Worm (Caenorhabditis elegans) whole organism, L2 larva: ENCODE results near the gene F58B4.3.
A peak's percentile ranks its signal among the peaks of the same experiment; 100 is the strongest.

Experiments used
- C34F6.9 ChIP-seq: fragments of 150-350 bp; optimal IDR thresholded peaks from 2 replicates; lab custom pipeline; 2014; ENCODE audit warnings: missing biosample characterization, missing genetic modification characterization
- F13H6.1 ChIP-seq: sonication (generic microtip); optimal IDR thresholded peaks from 2 replicates; lab custom pipeline; 2016; ENCODE audit warnings: missing genetic modification characterization, missing compliant biosample characterization
- R02D3.7 ChIP-seq: fragments of 150-350 bp; optimal IDR thresholded peaks from 2 replicates; lab custom pipeline; 2014; ENCODE audit warnings: missing biosample characterization, missing genetic modification characterization
- ZK546.5 ChIP-seq: sonication (generic microtip); optimal IDR thresholded peaks from 2 replicates; lab custom pipeline; 2017; ENCODE audit warnings: missing biosample characterization, missing genetic modification characterization
- ama-1 ChIP-seq: fragments of 150-350 bp; optimal IDR thresholded peaks from 2 replicates; lab custom pipeline; 2018; ENCODE audit warnings: inconsistent platforms
- blmp-1 ChIP-seq: sonication (generic microtip); optimal IDR thresholded peaks from 2 replicates; lab custom pipeline; 2017; ENCODE audit warnings: missing genetic modification characterization, mild to moderate bottlenecking, missing compliant biosample characterization, antibody characterized with exemption, moderate library complexity; ENCODE audit not compliant: insufficient read depth
- ceh-82 ChIP-seq: fragments of 150-350 bp; optimal IDR thresholded peaks from 2 replicates; lab custom pipeline; 2014; ENCODE audit warnings: missing biosample characterization, missing genetic modification characterization
- crh-2 ChIP-seq: sonication (generic microtip); optimal IDR thresholded peaks from 2 replicates; lab custom pipeline; 2017; ENCODE audit warnings: missing biosample characterization, missing genetic modification characterization
- dmd-4 ChIP-seq: sonication (generic microtip); optimal IDR thresholded peaks from 2 replicates; lab custom pipeline; 2017; ENCODE audit warnings: missing biosample characterization, missing genetic modification characterization
- egl-27 ChIP-seq: sonication (generic microtip); optimal IDR thresholded peaks from 3 replicates; lab custom pipeline; 2017; ENCODE audit warnings: missing biosample characterization, missing genetic modification reagents, missing genetic modification characterization
- elt-1 ChIP-seq: fragments of 150-350 bp; optimal IDR thresholded peaks from 2 replicates; lab custom pipeline; 2014; ENCODE audit warnings: missing biosample characterization, missing genetic modification characterization
- elt-3 ChIP-seq: sonication (generic microtip); optimal IDR thresholded peaks from 2 replicates; lab custom pipeline; 2017; ENCODE audit warnings: missing biosample characterization, missing genetic modification characterization
- fos-1 ChIP-seq: fragments of 150-350 bp; optimal IDR thresholded peaks from 2 replicates; lab custom pipeline; 2014; ENCODE audit warnings: missing biosample characterization, missing genetic modification characterization
- gmeb-1 ChIP-seq: fragments of 150-350 bp; optimal IDR thresholded peaks from 2 replicates; lab custom pipeline; 2014; ENCODE audit warnings: missing biosample characterization, missing genetic modification characterization
- lin-11 ChIP-seq: fragments of 150-350 bp; sonication (generic microtip); optimal IDR thresholded peaks from 2 replicates; lab custom pipeline; 2014; ENCODE audit warnings: missing biosample characterization, missing genetic modification characterization, inconsistent platforms, mixed read lengths
- lin-13 ChIP-seq: fragments of 150-350 bp; optimal IDR thresholded peaks from 2 replicates; lab custom pipeline; 2014; ENCODE audit warnings: missing biosample characterization, missing genetic modification reagents, missing genetic modification characterization
- lsy-2 ChIP-seq, 2 experiments: fragments of 150-350 bp in 1 of 2; sonication (generic microtip) in 1 of 2; optimal IDR thresholded peaks; 2 replicates each; lab custom pipeline; 2014 to 2017; ENCODE audit warnings: missing biosample characterization in 2 of 2, missing genetic modification characterization in 2 of 2
- mab-5 ChIP-seq: fragments of 150-350 bp; optimal IDR thresholded peaks from 2 replicates; lab custom pipeline; 2014; ENCODE audit warnings: missing biosample characterization, missing genetic modification characterization
- nhr-10 ChIP-seq: sonication (generic microtip); optimal IDR thresholded peaks from 2 replicates; lab custom pipeline; 2017; ENCODE audit warnings: missing biosample characterization, missing genetic modification characterization
- nhr-11 ChIP-seq: fragments of 150-350 bp; optimal IDR thresholded peaks from 2 replicates; lab custom pipeline; 2014; ENCODE audit warnings: missing biosample characterization, missing genetic modification characterization
- nhr-129 ChIP-seq: fragments of 150-350 bp; optimal IDR thresholded peaks from 2 replicates; lab custom pipeline; 2014; ENCODE audit warnings: missing biosample characterization, missing genetic modification characterization
- nhr-21 ChIP-seq: fragments of 150-350 bp; optimal IDR thresholded peaks from 2 replicates; lab custom pipeline; 2014; ENCODE audit warnings: missing biosample characterization, missing genetic modification characterization
- nhr-237 ChIP-seq: fragments of 150-350 bp; optimal IDR thresholded peaks from 2 replicates; lab custom pipeline; 2014; ENCODE audit warnings: missing biosample characterization, missing genetic modification characterization
- nhr-25 ChIP-seq: fragments of 150-350 bp; sonication (generic microtip); optimal IDR thresholded peaks from 3 replicates; lab custom pipeline; 2014; ENCODE audit warnings: missing biosample characterization, missing genetic modification characterization
- nhr-6 ChIP-seq: fragments of 150-350 bp; optimal IDR thresholded peaks from 2 replicates; lab custom pipeline; 2014; ENCODE audit warnings: missing biosample characterization, missing genetic modification characterization
- nhr-77 ChIP-seq: fragments of 150-350 bp; optimal IDR thresholded peaks from 2 replicates; lab custom pipeline; 2014; ENCODE audit warnings: missing biosample characterization, missing genetic modification characterization
- sem-4 ChIP-seq: fragments of 150-350 bp; optimal IDR thresholded peaks from 2 replicates; lab custom pipeline; 2014; ENCODE audit warnings: missing biosample characterization, missing genetic modification reagents, missing genetic modification characterization
- skn-1 ChIP-seq: sonication (generic microtip); optimal IDR thresholded peaks from 2 replicates; lab custom pipeline; 2017; ENCODE audit warnings: missing biosample characterization, missing genetic modification characterization
- sma-3 ChIP-seq: sonication (generic microtip); optimal IDR thresholded peaks from 2 replicates; lab custom pipeline; 2016; ENCODE audit warnings: missing genetic modification reagents, missing genetic modification characterization, missing compliant biosample characterization
- sma-9 ChIP-seq, 2 experiments: fragments of 150-350 bp in 1 of 2; sonication (generic microtip) in 1 of 2; optimal IDR thresholded peaks; 2 replicates each; lab custom pipeline; 2014 to 2016; ENCODE audit warnings: missing genetic modification characterization in 2 of 2, mild to moderate bottlenecking in 1 of 2, missing biosample characterization in 1 of 2, missing compliant biosample characterization in 1 of 2, missing genetic modification reagents in 1 of 2, moderate library complexity in 1 of 2
- snpc-4 ChIP-seq: fragments of 150-350 bp; optimal IDR thresholded peaks from 2 replicates; lab custom pipeline; 2014; ENCODE audit warnings: missing biosample characterization, missing genetic modification characterization
- unc-39 ChIP-seq: fragments of 150-350 bp; optimal IDR thresholded peaks from 2 replicates; lab custom pipeline; 2014; ENCODE audit warnings: missing biosample characterization, missing genetic modification characterization
- unc-55 ChIP-seq: fragments of 150-350 bp; sonication (generic microtip); optimal IDR thresholded peaks from 3 replicates; lab custom pipeline; 2014; ENCODE audit warnings: missing biosample characterization, missing genetic modification reagents, missing genetic modification characterization
- unc-62 ChIP-seq: fragments of 150-350 bp; optimal IDR thresholded peaks from 2 replicates; lab custom pipeline; 2014; ENCODE audit warnings: missing biosample characterization, missing genetic modification reagents, missing genetic modification characterization
- zag-1 ChIP-seq: fragments of 150-350 bp; optimal IDR thresholded peaks from 2 replicates; lab custom pipeline; 2014; ENCODE audit warnings: missing biosample characterization, missing genetic modification characterization
- ztf-1 ChIP-seq: fragments of 200-800 bp; sonication (Bioruptor generic); conservative IDR thresholded peaks from 2 replicates; pipeline ENCODE4 v1.3.6; 2022; ENCODE audit warnings: missing genetic modification characterization, missing compliant biosample characterization
- ztf-11 ChIP-seq: sonication (generic microtip); optimal IDR thresholded peaks from 2 replicates; lab custom pipeline; 2017; ENCODE audit warnings: missing biosample characterization, missing genetic modification characterization
- ztf-4 ChIP-seq: fragments of 150-350 bp; optimal IDR thresholded peaks from 2 replicates; lab custom pipeline; 2014; ENCODE audit warnings: missing biosample characterization, missing genetic modification characterization

Gene F58B4.3

DNA sequence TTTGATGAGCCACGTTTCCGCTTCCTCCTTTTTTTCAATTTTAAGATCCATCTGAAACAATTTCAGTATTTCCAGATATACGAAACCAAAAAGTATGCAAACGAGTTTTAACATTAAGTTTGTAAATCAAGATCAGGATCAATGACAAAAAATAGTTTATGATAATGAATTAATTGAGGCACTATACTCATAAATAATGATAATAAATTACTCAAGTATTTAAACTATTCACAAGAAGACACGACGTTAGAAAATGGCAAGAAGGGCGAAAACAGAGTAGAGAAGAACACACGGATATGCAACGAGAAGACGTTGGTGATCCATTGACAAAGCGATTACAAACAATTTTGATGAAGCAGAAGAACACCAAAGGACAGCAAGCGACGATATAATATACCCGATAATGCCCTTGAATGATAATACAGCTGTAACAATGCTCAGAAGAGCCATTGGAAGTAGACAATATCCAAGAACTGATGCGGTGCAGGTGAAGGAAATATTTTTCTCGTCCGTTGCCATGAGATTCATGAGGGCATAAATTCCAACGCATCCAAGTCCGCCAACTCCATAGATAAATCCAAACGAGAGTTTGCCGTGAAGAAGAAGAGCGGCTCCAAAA lies 36.0 kb upstream of the F58B4.3 start, which contains the start of gene F32D8.4:
Gene F32D8.4, minus strand, starts transcription at position 51 of the 619 bp plus-strand sequence.
- TF ChIP-seq dmd-4 (tag; lab: Kevin White, UChicago) (no peak), lin-13 (no peak), nhr-129 (tag; lab: Kevin White, UChicago) (no peak), snpc-4 (tag; lab: Kevin White, UChicago) (no peak), sma-3 (GFP tag; lab: Kevin White, UChicago) (no peak), nhr-11 (tag; lab: Kevin White, UChicago) (no peak), unc-39 (tag; lab: Kevin White, UChicago) (no peak), skn-1 (tag; lab: Kevin White, UChicago) (no peak), ztf-4 (no peak), R02D3.7 (tag; lab: Kevin White, UChicago) (no peak), nhr-237 (tag; lab: Kevin White, UChicago) (no peak), elt-1 (tag; lab: Kevin White, UChicago) (no peak), zag-1 (tag; lab: Kevin White, UChicago) (no peak), ztf-11 (no peak), nhr-6 (tag; lab: Kevin White, UChicago) (no peak), elt-3 (tag; lab: Kevin White, UChicago) (no peak), nhr-21 (tag; lab: Kevin White, UChicago) (no peak)

DNA sequence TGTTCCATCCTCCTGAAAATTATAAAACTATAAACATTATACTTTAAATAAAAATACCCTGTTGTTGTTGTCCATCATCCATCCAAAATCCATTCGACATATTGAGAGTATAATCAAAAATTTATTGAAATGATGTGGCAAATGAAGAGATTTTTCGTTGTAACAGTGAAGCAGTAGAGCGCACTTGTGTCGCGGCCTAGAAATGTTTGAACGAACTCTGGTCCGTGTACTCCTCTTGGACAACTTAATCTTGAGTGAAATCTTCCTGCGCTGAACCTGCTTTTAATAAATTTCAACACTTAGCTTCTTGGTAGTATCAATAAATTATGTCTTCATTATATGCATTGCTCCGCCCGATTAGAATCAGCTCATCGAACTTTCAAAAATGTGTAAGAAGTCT lies 35.0 kb upstream of the F58B4.3 start, which contains the start of the genes F32D8.14 and F32D8.5:
Gene F32D8.14, minus strand, starts transcription at position 188 of the 400 bp plus-strand sequence.
Gene F32D8.5, plus strand, starts transcription at position 200 of the 400 bp plus-strand sequence.
- TF ChIP-seq sma-9 (GFP tag; optimal IDR thresholded peaks at IDR 0.05; lab: Kevin White, UChicago) (peak; percentile 93), sma-9 (tag; optimal IDR thresholded peaks at IDR 0.05; lab: Kevin White, UChicago) (no peak), nhr-77 (tag; lab: Kevin White, UChicago) (no peak), lsy-2 (tag; optimal IDR thresholded peaks at IDR 0.05; lab: Kevin White, UChicago) (peak; percentile 56 to 89), sem-4 (tag; lab: Kevin White, UChicago) (peak; percentile 74), egl-27 (peak; percentile 2), nhr-25 (peak; percentile 76), nhr-21 (tag; lab: Kevin White, UChicago) (peak; percentile 69), ztf-11 (no peak), nhr-129 (tag; lab: Kevin White, UChicago) (peak; percentile 81), skn-1 (tag; lab: Kevin White, UChicago) (no peak), blmp-1 (peak; percentile 70), unc-55 (GFP tag; lab: Kevin White, UChicago) (peak; percentile 88), lin-11 (tag; lab: Kevin White, UChicago) (peak; percentile 56), nhr-6 (tag; lab: Kevin White, UChicago) (peak; percentile 84), ZK546.5 (tag; lab: Kevin White, UChicago) (peak; percentile 73), sma-3 (GFP tag; lab: Kevin White, UChicago) (peak; percentile 84), ztf-1 (GFP tag; lab: Robert Waterston, UW) (no peak), ztf-4 (peak; percentile 60), fos-1 (tag; lab: Kevin White, UChicago) (peak; percentile 59), nhr-10 (tag; lab: Kevin White, UChicago) (no peak), unc-39 (tag; lab: Kevin White, UChicago) (no peak), ama-1 (no peak), C34F6.9 (tag; lab: Kevin White, UChicago) (peak; percentile 93), zag-1 (tag; lab: Kevin White, UChicago) (no peak), lin-13 (peak; percentile 85), F13H6.1 (tag; lab: Kevin White, UChicago) (peak; percentile 85), elt-3 (tag; lab: Kevin White, UChicago) (no peak), nhr-237 (tag; lab: Kevin White, UChicago) (no peak), ceh-82 (tag; lab: Kevin White, UChicago) (peak; percentile 29), crh-2 (tag; lab: Kevin White, UChicago) (peak; percentile 94), mab-5 (tag; lab: Kevin White, UChicago) (peak; percentile 23), gmeb-1 (tag; lab: Kevin White, UChicago) (peak; percentile 81), snpc-4 (tag; lab: Kevin White, UChicago) (peak; percentile 75), unc-62 (GFP tag; lab: Kevin White, UChicago) (no peak)
